Fruit fly (Drosophila melanogaster) whole organism, prepupa: Measurements from ENCODE around the gene CG32473.
A peak's percentile ranks its signal among the peaks of the same experiment; 100 is the strongest.

ENCODE experiments used
- Blimp-1 ChIP-seq: fragments of 200-800 bp; sonication (Bioruptor generic); optimal IDR thresholded peaks from 3 replicates; lab custom pipeline; 2017; ENCODE audit warnings: missing biosample characterization, missing genetic modification characterization, mild to moderate bottlenecking, moderate library complexity, missing genetic modification reagents
- CG10631 ChIP-seq: fragments of 200-800 bp; sonication (Bioruptor generic); optimal IDR thresholded peaks from 2 replicates; lab custom pipeline; 2016; ENCODE audit warnings: missing biosample characterization, missing genetic modification characterization
- CG10669 ChIP-seq: fragments of 200-800 bp; sonication (Bioruptor generic); optimal IDR thresholded peaks from 3 replicates; lab custom pipeline; 2018; ENCODE audit warnings: missing biosample characterization, mild to moderate bottlenecking, missing genetic modification characterization, moderate library complexity
- CG11294 ChIP-seq: fragments of 200-800 bp; sonication (Bioruptor generic); IDR thresholded peaks from 2 replicates; pipeline ENCODE4 v1.3.6; 2022; ENCODE audit warnings: missing biosample characterization, missing genetic modification characterization
- CG11902 ChIP-seq: fragments of 200-800 bp; sonication (Bioruptor generic); optimal IDR thresholded peaks from 3 replicates; lab custom pipeline; 2016; ENCODE audit warnings: missing biosample characterization, missing genetic modification characterization
- CG15336 ChIP-seq: fragments of 200-800 bp; sonication (Bioruptor generic); IDR thresholded peaks from 2 replicates; pipeline ENCODE4 v1.3.6; 2022; ENCODE audit warnings: missing biosample characterization, missing genetic modification characterization
- CG1621 ChIP-seq: fragments of 200-800 bp; sonication (Bioruptor generic); optimal IDR thresholded peaks from 3 replicates; lab custom pipeline; 2018; ENCODE audit warnings: missing biosample characterization, mild to moderate bottlenecking, missing genetic modification characterization
- CG16779 ChIP-seq: fragments of 200-800 bp; sonication (Bioruptor generic); optimal IDR thresholded peaks from 3 replicates; lab custom pipeline; 2017; ENCODE audit warnings: missing biosample characterization, mild to moderate bottlenecking, missing genetic modification characterization
- CG3032 ChIP-seq: fragments of 200-800 bp; optimal IDR thresholded peaks from 2 replicates; lab custom pipeline; 2019; ENCODE audit warnings: missing biosample characterization, mild to moderate bottlenecking, missing genetic modification characterization, moderate library complexity
- CG31627 ChIP-seq: fragments of 200-800 bp; sonication (Bioruptor generic); optimal IDR thresholded peaks from 3 replicates; lab custom pipeline; 2016; ENCODE audit warnings: missing biosample characterization, missing genetic modification characterization
- CG32006 ChIP-seq: fragments of 200-800 bp; sonication (Bioruptor generic); optimal IDR thresholded peaks from 3 replicates; lab custom pipeline; 2017; ENCODE audit warnings: missing biosample characterization, mild to moderate bottlenecking, missing genetic modification characterization
- CG34406 ChIP-seq: fragments of 200-800 bp; sonication (Bioruptor generic); optimal IDR thresholded peaks from 3 replicates; lab custom pipeline; 2016; ENCODE audit warnings: missing biosample characterization, missing genetic modification characterization
- CG3919 ChIP-seq: fragments of 200-800 bp; sonication (Bioruptor generic); optimal IDR thresholded peaks from 3 replicates; lab custom pipeline; 2016; ENCODE audit warnings: missing biosample characterization, missing genetic modification characterization
- CG4318 ChIP-seq: fragments of 200-800 bp; sonication (Bioruptor generic); optimal IDR thresholded peaks from 3 replicates; lab custom pipeline; 2017; ENCODE audit warnings: missing biosample characterization, mild to moderate bottlenecking, missing genetic modification characterization
- CG6163 ChIP-seq: fragments of 200-800 bp; sonication (Bioruptor generic); IDR thresholded peaks from 3 replicates; pipeline ENCODE4 v1.3.6; 2022; ENCODE audit warnings: missing biosample characterization, missing genetic modification characterization
- CG6276 ChIP-seq: fragments of 200-800 bp; sonication (Bioruptor generic); optimal IDR thresholded peaks from 2 replicates; lab custom pipeline; 2017; ENCODE audit warnings: missing biosample characterization, mild to moderate bottlenecking, missing genetic modification characterization
- CG6808 ChIP-seq: fragments of 200-800 bp; sonication (Bioruptor generic); optimal IDR thresholded peaks from 3 replicates; lab custom pipeline; 2017; ENCODE audit warnings: missing biosample characterization, missing genetic modification characterization, mild to moderate bottlenecking, moderate library complexity, missing genetic modification reagents
- CG6854 ChIP-seq: fragments of 200-800 bp; sonication (Bioruptor generic); optimal IDR thresholded peaks from 2 replicates; lab custom pipeline; 2017; ENCODE audit warnings: missing biosample characterization, mild to moderate bottlenecking, missing genetic modification characterization
- CG7368 ChIP-seq: fragments of 200-800 bp; sonication (Bioruptor generic); optimal IDR thresholded peaks from 3 replicates; lab custom pipeline; 2016; ENCODE audit warnings: missing biosample characterization, missing genetic modification characterization
- CG8119 ChIP-seq: fragments of 200-800 bp; sonication (Bioruptor generic); IDR thresholded peaks from 3 replicates; pipeline ENCODE4 v1.3.6; 2022; ENCODE audit warnings: missing biosample characterization, missing genetic modification characterization
- CG9139 ChIP-seq: fragments of 200-800 bp; sonication (Bioruptor generic); optimal IDR thresholded peaks from 3 replicates; lab custom pipeline; 2017; ENCODE audit warnings: missing biosample characterization, mild to moderate bottlenecking, missing genetic modification characterization
- Eip75B ChIP-seq: fragments of 200-800 bp; sonication (Bioruptor generic); optimal IDR thresholded peaks from 3 replicates; lab custom pipeline; 2016; ENCODE audit warnings: missing biosample characterization, missing genetic modification characterization
- Eip78C ChIP-seq: fragments of 200-800 bp; sonication (Bioruptor generic); peaks from one replicate; lab custom pipeline; 2016; ENCODE audit warnings: missing biosample characterization, missing genetic modification characterization
- Eip93F ChIP-seq: fragments of 200-800 bp; sonication (Bioruptor generic); optimal IDR thresholded peaks from 2 replicates; lab custom pipeline; 2016; ENCODE audit warnings: missing biosample characterization, mild to moderate bottlenecking, missing genetic modification characterization
- Ets21C ChIP-seq: fragments of 200-800 bp; sonication (Bioruptor generic); optimal IDR thresholded peaks from 3 replicates; lab custom pipeline; 2016; ENCODE audit warnings: missing biosample characterization, missing genetic modification characterization
- Gug ChIP-seq: fragments of 200-800 bp; sonication (Bioruptor generic); IDR thresholded peaks from 2 replicates; pipeline ENCODE4 v1.3.6; 2022; ENCODE audit warnings: missing biosample characterization, missing genetic modification characterization
- Hr38 ChIP-seq: sonication (Bioruptor generic); optimal IDR thresholded peaks from 2 replicates; lab custom pipeline; 2016; ENCODE audit warnings: missing biosample characterization, missing genetic modification characterization
- Hr39 ChIP-seq: fragments of 200-800 bp; sonication (Bioruptor generic); optimal IDR thresholded peaks from 2 replicates; lab custom pipeline; 2016; ENCODE audit warnings: missing biosample characterization, missing genetic modification characterization
- Hr4 ChIP-seq: fragments of 200-800 bp; sonication (Bioruptor generic); optimal IDR thresholded peaks from 3 replicates; lab custom pipeline; 2016; ENCODE audit warnings: missing biosample characterization, missing genetic modification characterization
- OdsH ChIP-seq: fragments of 200-800 bp; sonication (Bioruptor generic); optimal IDR thresholded peaks from 3 replicates; lab custom pipeline; 2016; ENCODE audit warnings: missing biosample characterization, missing genetic modification characterization
- Sox102F ChIP-seq: fragments of 200-800 bp; sonication (Bioruptor generic); optimal IDR thresholded peaks from 2 replicates; lab custom pipeline; 2016; ENCODE audit warnings: missing biosample characterization, mild to moderate bottlenecking, missing genetic modification characterization
- Sox14 ChIP-seq: fragments of 200-800 bp; sonication (Bioruptor generic); optimal IDR thresholded peaks from 3 replicates; lab custom pipeline; 2016; ENCODE audit warnings: missing biosample characterization, missing genetic modification characterization
- Sox15 ChIP-seq: fragments of 200-800 bp; sonication (Bioruptor generic); optimal IDR thresholded peaks from 3 replicates; lab custom pipeline; 2016; ENCODE audit warnings: missing biosample characterization, missing genetic modification characterization
- acj6 ChIP-seq: fragments of 200-800 bp; sonication (Bioruptor generic); optimal IDR thresholded peaks from 3 replicates; lab custom pipeline; 2016; ENCODE audit warnings: missing biosample characterization, missing genetic modification characterization
- dac ChIP-seq: fragments of 200-800 bp; sonication (Bioruptor generic); optimal IDR thresholded peaks from 2 replicates; lab custom pipeline; 2017; ENCODE audit warnings: missing biosample characterization, mild to moderate bottlenecking, missing genetic modification characterization
- dsx ChIP-seq: fragments of 200-800 bp; optimal IDR thresholded peaks from 3 replicates; lab custom pipeline; 2019; ENCODE audit warnings: missing biosample characterization, mild to moderate bottlenecking, missing genetic modification characterization, moderate library complexity; ENCODE audit not compliant: poor library complexity, severe bottlenecking
- eg ChIP-seq: fragments of 200-800 bp; sonication (Bioruptor generic); IDR thresholded peaks from 3 replicates; pipeline ENCODE4 v1.3.6; 2022; ENCODE audit warnings: missing biosample characterization, missing genetic modification characterization
- esn ChIP-seq: fragments of 200-800 bp; sonication (Bioruptor generic); optimal IDR thresholded peaks from 2 replicates; lab custom pipeline; 2016; ENCODE audit warnings: missing biosample characterization, mild to moderate bottlenecking, missing genetic modification characterization, moderate library complexity
- fd59A ChIP-seq: fragments of 200-800 bp; sonication (Bioruptor generic); optimal IDR thresholded peaks from 2 replicates; lab custom pipeline; 2017; ENCODE audit warnings: missing biosample characterization, mild to moderate bottlenecking, missing genetic modification characterization, missing genetic modification reagents
- fd85E ChIP-seq: fragments of 200-800 bp; sonication (Bioruptor generic); optimal IDR thresholded peaks from 3 replicates; lab custom pipeline; 2016; ENCODE audit warnings: missing biosample characterization, missing genetic modification characterization
- lz ChIP-seq: fragments of 200-800 bp; sonication (Bioruptor generic); optimal IDR thresholded peaks from 3 replicates; lab custom pipeline; 2016; ENCODE audit warnings: missing biosample characterization, missing genetic modification characterization
- net ChIP-seq: fragments of 200-800 bp; sonication (Bioruptor generic); optimal IDR thresholded peaks from 3 replicates; lab custom pipeline; 2016; ENCODE audit warnings: missing biosample characterization, missing genetic modification characterization
- salr ChIP-seq, 2 experiments: fragments of 200-800 bp; sonication (Bioruptor generic); optimal IDR thresholded peaks; 3 replicates each; lab custom pipeline; 2016 to 2018; ENCODE audit warnings: missing biosample characterization in 2 of 2, missing genetic modification characterization in 2 of 2, mild to moderate bottlenecking in 1 of 2
- ss ChIP-seq, 2 experiments: fragments of 200-800 bp; sonication (Bioruptor generic); optimal IDR thresholded peaks; 2 replicates in 1 of 2; 3 replicates in 1 of 2; lab custom pipeline; 2017 to 2018; ENCODE audit warnings: mild to moderate bottlenecking in 2 of 2, missing biosample characterization in 2 of 2, missing genetic modification characterization in 2 of 2, moderate library complexity in 1 of 2
- svp ChIP-seq: fragments of 200-800 bp; sonication (Bioruptor generic); peaks from one replicate; lab custom pipeline; 2016; ENCODE audit warnings: missing biosample characterization, missing genetic modification characterization
- topi ChIP-seq: fragments of 200-800 bp; sonication (Bioruptor generic); optimal IDR thresholded peaks from 3 replicates; lab custom pipeline; 2016; ENCODE audit warnings: missing biosample characterization, missing genetic modification characterization
- vri ChIP-seq: fragments of 200-800 bp; sonication (Bioruptor generic); optimal IDR thresholded peaks from 3 replicates; lab custom pipeline; 2016; ENCODE audit warnings: missing biosample characterization, mild to moderate bottlenecking, missing genetic modification characterization

The CG32473 gene

dm6 chr3R:13304512-13305069 lies 2.1 kb downstream of the CG32473 start:
- TF ChIP-seq net (GFP tag; lab: Kevin White, UChicago) (peak; percentile 4), CG3919 (GFP tag; lab: Kevin White, UChicago) (peak; percentile 53), lz (GFP tag; lab: Kevin White, UChicago) (no peak), CG32006 (no peak), Sox102F (GFP tag; lab: Kevin White, UChicago) (no peak), Eip93F (GFP tag; lab: Kevin White, UChicago) (no peak), svp (peak; percentile 26), CG31627 (GFP tag; lab: Kevin White, UChicago) (no peak), CG1621 (peak; percentile 74), Hr38 (GFP tag; lab: Kevin White, UChicago) (no peak), CG15336 (peak; percentile 42; the same call in 1 of the 2 replicates), CG11294 (GFP tag; lab: Robert Waterston, UW) (no peak), eg (no peak), CG6276 (GFP tag; lab: Kevin White, UChicago) (peak; percentile 3), CG6163 (GFP tag; lab: Robert Waterston, UW) (peak; percentile 53)
- TF ChIP-seq, all 60 proteins: peak for 7

dm6 chr3R:13305318-13305899 lies 3.0 kb downstream of the CG32473 start:
- TF ChIP-seq dac (GFP tag; lab: Kevin White, UChicago) (peak; percentile 43), topi (GFP tag; lab: Kevin White, UChicago) (peak; percentile 75), fd85E (GFP tag; lab: Kevin White, UChicago) (peak; percentile 15), Sox102F (GFP tag; lab: Kevin White, UChicago) (peak; percentile 63), Blimp-1 (GFP tag; lab: Kevin White, UChicago) (peak; percentile 58), CG3032 (tag; lab: Kevin White, UChicago) (peak; percentile 82), CG15336 (peak; percentile 79), eg (peak; percentile 62), CG7368 (GFP tag; lab: Kevin White, UChicago) (peak; percentile 63), esn (GFP tag; lab: Kevin White, UChicago) (peak; percentile 88), CG8119 (GFP tag; lab: Robert Waterston, UW) (peak; percentile 84), Hr39 (peak; percentile 54), Hr4 (peak; percentile 45), vri (GFP tag; lab: Kevin White, UChicago) (peak; percentile 25), salr (GFP tag; optimal IDR thresholded peaks at IDR 0.05; lab: Kevin White, UChicago) (peak; percentile 31 to 94), OdsH (GFP tag; lab: Kevin White, UChicago) (peak; percentile 87), net (GFP tag; lab: Kevin White, UChicago) (peak; percentile 76), acj6 (peak; percentile 85), Eip78C (GFP tag; lab: Kevin White, UChicago) (peak; percentile 93), dsx (GFP tag; lab: Kevin White, UChicago) (peak; percentile 79), CG1621 (peak; percentile 40), CG11902 (GFP tag; lab: Kevin White, UChicago) (peak; percentile 59), CG3919 (GFP tag; lab: Kevin White, UChicago) (peak; percentile 82), CG34406 (peak; percentile 91), Sox15 (peak; percentile 61), CG31627 (GFP tag; lab: Kevin White, UChicago) (peak; percentile 62), CG32006 (peak; percentile 94), CG10669 (GFP tag; lab: Kevin White, UChicago) (peak; percentile 68), Gug (GFP tag; lab: Robert Waterston, UW) (peak; percentile 40), CG6808 (GFP tag; lab: Kevin White, UChicago) (peak; percentile 83), Eip93F (GFP tag; lab: Kevin White, UChicago) (no peak), Hr38 (GFP tag; lab: Kevin White, UChicago) (no peak), CG10631 (peak; percentile 90), ss (GFP tag; optimal IDR thresholded peaks at IDR 0.05; lab: Kevin White, UChicago) (peak; percentile 74 to 78), Ets21C (GFP tag; lab: Kevin White, UChicago) (peak; percentile 21), fd59A (peak; percentile 67), CG9139 (GFP tag; lab: Kevin White, UChicago) (peak; percentile 77), CG6854 (GFP tag; lab: Kevin White, UChicago) (peak; percentile 79), CG16779 (tag; lab: Kevin White, UChicago) (peak; percentile 79), Eip75B (GFP tag; lab: Kevin White, UChicago) (peak; percentile 51), Sox14 (GFP tag; lab: Kevin White, UChicago) (peak; percentile 68), CG4318 (peak; percentile 87)
